Fruit fly (Drosophila melanogaster) whole organism: Measurements from ENCODE around the gene eIF3g1.

Source experiments
- pan ChIP-seq: fragments of >200 bp; optimal IDR thresholded peaks from 2 replicates; lab custom pipeline; 2017
- usp ChIP-seq: fragments of >200 bp; optimal IDR thresholded peaks from 2 replicates; lab custom pipeline; 2017; ENCODE audit warnings: missing biosample characterization, missing genetic modification characterization, mixed read lengths

DNA sequence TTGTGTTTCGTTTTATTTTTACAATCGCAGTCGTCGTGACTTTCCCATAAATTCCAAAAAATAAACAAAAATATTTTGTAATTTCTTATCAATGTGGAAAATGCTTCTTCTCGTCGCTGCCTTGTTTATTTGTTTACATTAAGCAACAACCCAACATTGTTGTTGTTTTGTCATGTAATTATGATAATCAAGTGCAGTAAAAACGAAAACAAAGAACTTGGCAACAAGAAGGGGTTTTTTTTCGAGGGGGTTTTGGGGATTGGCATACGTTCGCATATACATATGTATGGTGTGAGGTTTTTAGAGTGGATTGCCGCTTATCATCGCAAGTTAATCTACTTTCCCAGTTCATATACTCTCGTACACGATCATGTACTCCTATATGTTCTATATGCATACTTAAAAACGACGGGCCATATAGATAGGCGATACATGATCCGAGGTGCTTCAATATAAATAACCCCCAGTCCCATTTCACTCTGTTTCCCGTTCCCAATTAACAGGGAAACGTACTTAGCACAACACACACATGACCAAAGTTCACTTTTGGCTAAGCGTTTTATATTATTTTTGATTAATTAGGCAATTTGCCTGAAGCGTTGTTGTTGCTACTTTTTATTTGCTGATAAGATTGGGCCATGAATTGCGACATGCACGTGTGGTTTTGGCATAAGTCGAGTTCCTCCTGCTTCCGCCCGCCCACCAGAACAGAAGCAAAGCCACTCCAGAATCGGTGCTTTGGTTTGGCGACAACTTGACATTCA is 43.6 kb upstream of the eIF3g1 start:
- no peak for TF ChIP-seq pan (lab: Kevin White, UChicago)
- no peak for TF ChIP-seq usp
